Worm (Caenorhabditis elegans) whole organism, L3 larva: ENCODE data around the gene nasp-1.

Experiments
- ZK546.5 ChIP-seq: sonication (generic microtip); optimal IDR thresholded peaks from 2 replicates; lab custom pipeline; 2017; ENCODE audit warnings: missing biosample characterization, missing genetic modification characterization
- ama-1 ChIP-seq: fragments of 150-350 bp; optimal IDR thresholded peaks from 2 replicates; lab custom pipeline; 2018
- ceh-16 ChIP-seq: sonication (generic microtip); optimal IDR thresholded peaks from 2 replicates; lab custom pipeline; 2017; ENCODE audit warnings: missing biosample characterization, missing genetic modification characterization
- ceh-28 ChIP-seq: fragments of 150-350 bp; optimal IDR thresholded peaks from 2 replicates; lab custom pipeline; 2014; ENCODE audit warnings: missing biosample characterization, missing genetic modification reagents, missing genetic modification characterization
- ceh-9 ChIP-seq: sonication (generic microtip); optimal IDR thresholded peaks from 2 replicates; lab custom pipeline; 2018; ENCODE audit warnings: missing biosample characterization, missing genetic modification characterization
- egl-27 ChIP-seq: sonication (generic microtip); optimal IDR thresholded peaks from 4 replicates; lab custom pipeline; 2017; ENCODE audit warnings: missing biosample characterization, missing genetic modification reagents, missing genetic modification characterization
- egl-5 ChIP-seq: fragments of 150-350 bp; optimal IDR thresholded peaks from 2 replicates; lab custom pipeline; 2017; ENCODE audit warnings: missing biosample characterization, missing genetic modification reagents, missing genetic modification characterization, inconsistent platforms
- elt-1 ChIP-seq: fragments of 150-350 bp; optimal IDR thresholded peaks from 2 replicates; lab custom pipeline; 2014; ENCODE audit warnings: missing biosample characterization, missing genetic modification characterization
- elt-2 ChIP-seq: sonication (generic microtip); optimal IDR thresholded peaks from 2 replicates; lab custom pipeline; 2016; ENCODE audit warnings: missing genetic modification reagents, mild to moderate bottlenecking, missing genetic modification characterization, missing compliant biosample characterization
- elt-3 ChIP-seq, 3 experiments: fragments of 150-350 bp in 1 of 3; sonication (generic microtip) in 2 of 3; optimal IDR thresholded peaks; 2 replicates in 2 of 3; 4 replicates in 1 of 3; lab custom pipeline; 2014 to 2017; ENCODE audit warnings: missing biosample characterization in 3 of 3, missing genetic modification characterization in 3 of 3
- eor-1 ChIP-seq, 2 experiments: fragments of 150-350 bp; optimal IDR thresholded peaks; 2 replicates each; lab custom pipeline; 2014 to 2018; ENCODE audit warnings: missing biosample characterization in 2 of 2, missing genetic modification characterization in 2 of 2
- fkh-10 ChIP-seq: sonication (generic microtip); optimal IDR thresholded peaks from 2 replicates; lab custom pipeline; 2017; ENCODE audit warnings: missing biosample characterization, missing genetic modification reagents, missing genetic modification characterization
- fkh-2 ChIP-seq: fragments of 150-350 bp; optimal IDR thresholded peaks from 2 replicates; lab custom pipeline; 2014; ENCODE audit warnings: missing biosample characterization, missing genetic modification reagents, missing genetic modification characterization
- fos-1 ChIP-seq: fragments of 150-350 bp; optimal IDR thresholded peaks from 2 replicates; lab custom pipeline; 2014; ENCODE audit warnings: missing biosample characterization, missing genetic modification characterization
- hmg-11 ChIP-seq: sonication (generic microtip); optimal IDR thresholded peaks from 2 replicates; lab custom pipeline; 2016; ENCODE audit warnings: missing genetic modification characterization, missing compliant biosample characterization
- lin-15B ChIP-seq: fragments of 150-350 bp; optimal IDR thresholded peaks from 2 replicates; lab custom pipeline; 2014; ENCODE audit warnings: missing biosample characterization, missing genetic modification characterization
- lin-39 ChIP-seq: fragments of 150-350 bp; optimal IDR thresholded peaks from 2 replicates; lab custom pipeline; 2018; ENCODE audit warnings: missing biosample characterization, missing genetic modification reagents, missing genetic modification characterization
- lsy-12 ChIP-seq: sonication (generic microtip); optimal IDR thresholded peaks from 2 replicates; lab custom pipeline; 2016; ENCODE audit warnings: mild to moderate bottlenecking, missing genetic modification characterization, missing compliant biosample characterization
- mdl-1 ChIP-seq: fragments of 150-350 bp; optimal IDR thresholded peaks from 2 replicates; lab custom pipeline; 2014; ENCODE audit warnings: missing biosample characterization, missing genetic modification characterization
- nfya-1 ChIP-seq: sonication (generic microtip); optimal IDR thresholded peaks from 2 replicates; lab custom pipeline; 2017; ENCODE audit warnings: missing genetic modification characterization, mild to moderate bottlenecking, missing compliant biosample characterization, antibody characterized with exemption, moderate library complexity; ENCODE audit not compliant: insufficient read depth
- nhr-12 ChIP-seq: fragments of 150-350 bp; optimal IDR thresholded peaks from 2 replicates; lab custom pipeline; 2014; ENCODE audit warnings: missing biosample characterization, missing genetic modification characterization
- nhr-23 ChIP-seq: fragments of 150-350 bp; optimal IDR thresholded peaks from 2 replicates; lab custom pipeline; 2014; ENCODE audit warnings: missing biosample characterization, missing genetic modification reagents, missing genetic modification characterization
- nhr-237 ChIP-seq: fragments of 150-350 bp; optimal IDR thresholded peaks from 2 replicates; lab custom pipeline; 2014; ENCODE audit warnings: missing biosample characterization, missing genetic modification characterization
- nhr-25 ChIP-seq: sonication (generic microtip); optimal IDR thresholded peaks from 2 replicates; lab custom pipeline; 2017; ENCODE audit warnings: missing biosample characterization, missing genetic modification characterization
- nhr-28 ChIP-seq: fragments of 150-350 bp; optimal IDR thresholded peaks from 2 replicates; lab custom pipeline; 2014; ENCODE audit warnings: missing biosample characterization, missing genetic modification characterization
- nhr-43 ChIP-seq: sonication (generic microtip); optimal IDR thresholded peaks from 2 replicates; lab custom pipeline; 2016; ENCODE audit warnings: mild to moderate bottlenecking, missing genetic modification characterization, missing compliant biosample characterization; ENCODE audit not compliant: poor library complexity, severe bottlenecking
- nhr-67 ChIP-seq: fragments of 150-350 bp; optimal IDR thresholded peaks from 2 replicates; lab custom pipeline; 2014; ENCODE audit warnings: missing biosample characterization, missing genetic modification characterization
- nhr-76 ChIP-seq: fragments of 150-350 bp; sonication (generic microtip); optimal IDR thresholded peaks from 5 replicates; lab custom pipeline; 2014; ENCODE audit warnings: missing biosample characterization, missing genetic modification characterization
- nhr-77 ChIP-seq: fragments of 150-350 bp; optimal IDR thresholded peaks from 2 replicates; lab custom pipeline; 2014; ENCODE audit warnings: missing biosample characterization, missing genetic modification characterization
- pha-4 ChIP-seq: fragments of 150-350 bp; optimal IDR thresholded peaks from 2 replicates; lab custom pipeline; 2014; ENCODE audit warnings: missing biosample characterization, missing genetic modification reagents, missing genetic modification characterization
- pqm-1 ChIP-seq: fragments of 150-350 bp; optimal IDR thresholded peaks from 2 replicates; lab custom pipeline; 2017; ENCODE audit warnings: missing biosample characterization, missing genetic modification characterization, inconsistent platforms
- unc-39 ChIP-seq: sonication (generic microtip); optimal IDR thresholded peaks from 4 replicates; lab custom pipeline; 2017; ENCODE audit warnings: missing biosample characterization, missing genetic modification characterization
- unc-62 ChIP-seq: fragments of 150-350 bp; sonication (generic microtip); optimal IDR thresholded peaks from 4 replicates; lab custom pipeline; 2014; ENCODE audit warnings: missing biosample characterization, missing genetic modification reagents, missing genetic modification characterization
- zag-1 ChIP-seq: fragments of 150-350 bp; optimal IDR thresholded peaks from 2 replicates; lab custom pipeline; 2014; ENCODE audit warnings: missing biosample characterization, missing genetic modification characterization
- ztf-4 ChIP-seq: fragments of 150-350 bp; optimal IDR thresholded peaks from 2 replicates; lab custom pipeline; 2014; ENCODE audit warnings: missing biosample characterization, missing genetic modification characterization

The nasp-1 gene

DNA sequence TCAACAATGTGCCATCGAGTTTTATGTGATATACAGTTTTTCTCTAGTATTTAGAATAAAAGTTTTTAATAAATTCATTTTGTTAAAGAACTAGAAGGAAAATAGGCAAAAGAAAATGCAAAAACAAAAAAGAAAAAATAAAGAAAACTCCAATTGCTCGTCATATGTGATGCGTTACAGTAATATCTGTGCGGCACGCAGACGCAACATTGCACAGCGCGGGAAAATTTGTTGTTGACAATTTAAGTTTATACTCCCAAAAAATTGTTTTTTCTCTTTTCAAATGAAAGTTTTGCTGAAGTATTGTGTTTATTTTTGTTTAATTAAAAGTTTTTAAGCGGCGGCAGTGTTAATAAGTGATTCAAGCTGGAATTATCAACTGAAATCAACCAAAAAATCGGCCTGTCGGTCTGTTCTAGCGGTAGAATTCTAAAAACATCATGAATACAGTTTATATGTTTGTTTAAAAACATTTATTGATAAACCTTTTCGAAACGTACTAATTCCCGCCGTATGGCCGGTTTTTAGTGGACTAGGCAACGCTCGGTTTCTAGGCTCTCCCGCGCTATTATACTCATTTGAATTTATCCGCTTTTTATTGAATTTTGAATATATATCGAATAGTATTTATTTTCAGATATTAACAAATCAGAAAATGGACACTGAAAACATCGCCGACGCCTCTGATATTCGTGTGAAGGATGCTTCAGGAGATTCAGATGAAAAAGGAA is at the start of gene nasp-1:
TSS of gene nasp-1 (plus strand) at position 632 of the 731 bp plus-strand sequence.
- no peak for TF ChIP-seq pqm-1 (tag; lab: Kevin White, UChicago)
- TF ChIP-seq nfya-1, result peak; percentile 24
- TF ChIP-seq elt-2 (tag; lab: Kevin White, UChicago), result no peak
- TF ChIP-seq lin-15B (tag; lab: Kevin White, UChicago), result no peak
- no peak for TF ChIP-seq nhr-77
- TF ChIP-seq pha-4 (tag; lab: Kevin White, UChicago), result peak; percentile 6
- no peak for TF ChIP-seq nhr-67 (tag; lab: Kevin White, UChicago)
- no peak for TF ChIP-seq elt-3 (tag; optimal IDR thresholded peaks at IDR 0.05; lab: Kevin White, UChicago)
- no peak for TF ChIP-seq fkh-2
- no peak for TF ChIP-seq ztf-4 (tag; lab: Kevin White, UChicago)
- no peak for TF ChIP-seq ZK546.5 (tag; lab: Kevin White, UChicago)
- TF ChIP-seq ama-1 (lab: Kevin White, UChicago), result no peak
- no peak for TF ChIP-seq ceh-9 (tag; lab: Kevin White, UChicago)

ce11 chrII:11057256-11057655 is 49.2 kb upstream of the nasp-1 start:
- TF ChIP-seq nhr-23 (tag; lab: Kevin White, UChicago) (peak; percentile 30), eor-1 (tag; optimal IDR thresholded peaks at IDR 0.05; lab: Kevin White, UChicago) (no peak)

ce11 chrII:11064191-11064695 is 42.2 kb upstream of the nasp-1 start:
- TF ChIP-seq ceh-28 (no peak), nhr-43 (tag; lab: Kevin White, UChicago) (no peak), nhr-67 (tag; lab: Kevin White, UChicago) (no peak), nhr-76 (tag; lab: Kevin White, UChicago) (no peak), egl-5 (tag; lab: Kevin White, UChicago) (no peak), lin-39 (tag; lab: Kevin White, UChicago) (no peak), fkh-10 (GFP tag; lab: Kevin White, UChicago) (no peak), hmg-11 (tag; lab: Kevin White, UChicago) (no peak), nhr-28 (tag; lab: Kevin White, UChicago) (no peak), nhr-23 (tag; lab: Kevin White, UChicago) (no peak), mdl-1 (no peak)

ce11 chrII:11072565-11072964 is 33.8 kb upstream of the nasp-1 start:
- TF ChIP-seq elt-1 (tag; lab: Kevin White, UChicago) (no peak), fkh-10 (GFP tag; lab: Kevin White, UChicago) (no peak), nhr-43 (tag; lab: Kevin White, UChicago) (no peak), ceh-16 (tag; lab: Kevin White, UChicago) (no peak), lsy-12 (tag; lab: Kevin White, UChicago) (no peak), ceh-28 (no peak), nhr-77 (no peak), nhr-76 (tag; lab: Kevin White, UChicago) (no peak), nhr-237 (no peak)
- TF ChIP-seq, all 47 proteins: peak for 0

DNA sequence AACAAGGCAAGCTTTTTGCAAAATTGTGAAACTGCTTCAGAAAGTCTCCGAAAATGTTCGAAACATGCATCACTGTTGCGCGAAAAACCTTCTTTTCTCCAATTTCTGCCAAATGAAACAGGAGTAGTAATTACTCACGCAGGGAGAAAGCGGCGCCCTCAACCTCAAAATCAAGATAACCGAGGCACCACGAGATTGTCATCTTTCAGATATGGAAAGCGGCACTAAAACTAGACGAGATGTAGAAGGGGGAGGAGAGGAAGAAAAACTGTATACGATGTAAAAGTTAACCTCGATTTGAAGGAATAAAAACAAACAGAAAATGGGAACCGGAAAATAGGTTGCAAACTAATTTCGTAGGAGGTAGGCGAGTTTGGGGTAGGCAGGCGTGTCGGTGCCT is 29.9 kb upstream of the nasp-1 start:
- TF ChIP-seq nhr-76 (tag; lab: Kevin White, UChicago), result no peak
- TF ChIP-seq elt-1 (tag; lab: Kevin White, UChicago), result peak; percentile 82
- no peak for TF ChIP-seq fos-1 (tag; lab: Kevin White, UChicago)
- no peak for TF ChIP-seq unc-39
- no peak for TF ChIP-seq fkh-2
- TF ChIP-seq zag-1 (tag; lab: Kevin White, UChicago), result no peak
- no peak for TF ChIP-seq lin-39 (tag; lab: Kevin White, UChicago)
- TF ChIP-seq elt-3 (tag; optimal IDR thresholded peaks at IDR 0.05; lab: Kevin White, UChicago), result no peak
- no peak for TF ChIP-seq nhr-23 (tag; lab: Kevin White, UChicago)
- no peak for TF ChIP-seq egl-27 (tag; lab: Kevin White, UChicago)
- TF ChIP-seq ceh-28, result no peak
- no peak for TF ChIP-seq eor-1 (tag; optimal IDR thresholded peaks at IDR 0.05; lab: Kevin White, UChicago)
- TF ChIP-seq unc-62 (GFP tag; lab: Kevin White, UChicago), result no peak
- no peak for TF ChIP-seq nhr-12
- TF ChIP-seq ZK546.5 (tag; lab: Kevin White, UChicago), result no peak
- TF ChIP-seq nhr-28 (tag; lab: Kevin White, UChicago), result no peak
- peak; percentile 12 for TF ChIP-seq nhr-25
